Worm (Caenorhabditis elegans): ENCODE results near the gene srg-56.

DNA sequence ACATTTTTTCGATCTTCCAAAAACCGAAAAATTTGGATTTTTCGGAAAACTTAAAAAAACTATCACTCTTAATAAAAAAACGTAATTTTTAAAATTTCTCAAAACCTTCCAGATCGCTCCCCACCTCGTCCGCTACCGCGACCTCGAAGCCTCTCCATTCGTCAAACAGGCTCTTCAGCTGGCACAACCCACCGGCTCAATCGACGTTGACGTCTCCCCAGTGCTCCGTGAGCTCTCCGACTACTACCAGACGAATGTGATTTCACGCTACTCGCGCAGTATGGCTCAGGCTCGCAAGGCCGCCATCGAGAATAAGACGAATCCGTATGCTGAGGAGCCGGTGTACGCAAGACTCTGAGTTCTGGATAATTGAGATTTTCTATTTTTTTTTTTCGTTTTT is 31.7 kb downstream of the srg-56 start:
- no peak for TF ChIP-seq W03F9.2 (tag; optimal IDR thresholded peaks at IDR 0.05)
- no peak for TF ChIP-seq dao-5 (tag; optimal IDR thresholded peaks at IDR 0.05)
